Fruit fly (Drosophila melanogaster) whole organism, wandering third instar larva: ENCODE data around the gene MED27.

Experiments used
- Abd-B ChIP-seq: fragments of >200 bp; optimal IDR thresholded peaks from 2 replicates; lab custom pipeline; 2017; ENCODE audit warnings: missing biosample characterization, missing genetic modification characterization
- Dfd ChIP-seq: fragments of >200 bp; optimal IDR thresholded peaks from 2 replicates; lab custom pipeline; 2017; ENCODE audit warnings: missing biosample characterization, missing genetic modification characterization
- Dif ChIP-seq: fragments of 200-275, 200-300 bp; sonication (Bioruptor generic); optimal IDR thresholded peaks from 2 replicates; lab custom pipeline; 2018; ENCODE audit warnings: missing biosample characterization, missing genetic modification characterization; ENCODE audit not compliant: partially characterized antibody
- HLH106 ChIP-seq: fragments of 200-800 bp; optimal IDR thresholded peaks from 3 replicates; lab custom pipeline; 2019; ENCODE audit warnings: missing biosample characterization, mild to moderate bottlenecking, missing genetic modification characterization, moderate library complexity
- Myc ChIP-seq: fragments of >200 bp; optimal IDR thresholded peaks from 2 replicates; lab custom pipeline; 2017
- Rel ChIP-seq, 2 experiments: fragments of 200-800 bp; sonication (Bioruptor generic) in 1 of 2; optimal IDR thresholded peaks; 2 replicates in 1 of 2; 3 replicates in 1 of 2; lab custom pipeline; 2016 to 2019; ENCODE audit warnings: mild to moderate bottlenecking in 2 of 2, missing biosample characterization in 2 of 2, missing genetic modification characterization in 2 of 2, moderate library complexity in 1 of 2
- brk ChIP-seq: fragments of 200-800 bp; sonication (Bioruptor generic); optimal IDR thresholded peaks from 2 replicates; lab custom pipeline; 2016; ENCODE audit warnings: missing biosample characterization, mild to moderate bottlenecking, missing genetic modification characterization
- dsf ChIP-seq: sonication (Bioruptor generic); optimal IDR thresholded peaks from 2 replicates; lab custom pipeline; 2016; ENCODE audit warnings: missing biosample characterization, missing genetic modification characterization, borderline replicate concordance
- fru ChIP-seq: fragments of 200-800 bp; sonication (Bioruptor generic); optimal IDR thresholded peaks from 3 replicates; lab custom pipeline; 2016; ENCODE audit warnings: missing biosample characterization, mild to moderate bottlenecking, missing genetic modification characterization
- jim ChIP-seq: fragments of 175-275, 200-325 bp; sonication (Bioruptor generic); optimal IDR thresholded peaks from 2 replicates; lab custom pipeline; 2016; ENCODE audit warnings: missing biosample characterization, mild to moderate bottlenecking, missing genetic modification characterization
- psq ChIP-seq: fragments of 200-800 bp; sonication (Bioruptor generic); optimal IDR thresholded peaks from 3 replicates; lab custom pipeline; 2017; ENCODE audit warnings: missing biosample characterization, mild to moderate bottlenecking, missing genetic modification characterization, moderate library complexity
- sv ChIP-seq: fragments of 200-800 bp; sonication (Bioruptor generic); optimal IDR thresholded peaks from 3 replicates; lab custom pipeline; 2016; ENCODE audit warnings: missing biosample characterization, missing genetic modification characterization

dm6 chr3R:5658984-5659802 is 4.3 kb downstream of the MED27 start:
- TF ChIP-seq fru (GFP tag; lab: Kevin White, UChicago) (peak; percentile 29), Myc (lab: Kevin White, UChicago) (no peak), Dif (GFP tag; lab: Kevin White, UChicago) (no peak), brk (GFP tag; lab: Kevin White, UChicago) (no peak), HLH106 (no peak), psq (GFP tag; lab: Kevin White, UChicago) (peak; percentile 3), Dfd (GFP tag; lab: Kevin White, UChicago) (no peak), dsf (GFP tag; lab: Kevin White, UChicago) (no peak), sv (GFP tag; lab: Kevin White, UChicago) (no peak), Abd-B (no peak), Rel (GFP tag; optimal IDR thresholded peaks at IDR 0.05; lab: Kevin White, UChicago) (no peak), Rel (tag; optimal IDR thresholded peaks at IDR 0.05; lab: Kevin White, UChicago) (no peak), jim (GFP tag; lab: Kevin White, UChicago) (no peak)
